Worm (Caenorhabditis elegans) whole organism, early embryonic: ENCODE data around the gene C12D8.9.

Source experiments
- B0310.2 ChIP-seq: sonication (generic microtip); optimal IDR thresholded peaks from 2 replicates; lab custom pipeline; 2016; ENCODE audit warnings: mild to moderate bottlenecking, missing genetic modification characterization, missing compliant biosample characterization
- F13C5.2 ChIP-seq: sonication (generic microtip); optimal IDR thresholded peaks from 2 replicates; lab custom pipeline; 2017; ENCODE audit warnings: mild to moderate bottlenecking, missing genetic modification characterization, inconsistent platforms, missing compliant biosample characterization
- aly-1 ChIP-seq: sonication (generic microtip); optimal IDR thresholded peaks from 2 replicates; lab custom pipeline; 2016; ENCODE audit warnings: missing genetic modification characterization, missing compliant biosample characterization
- ama-1 ChIP-seq: fragments of 150-350 bp; optimal IDR thresholded peaks from 2 replicates; lab custom pipeline; 2014
- ceh-13 ChIP-seq: fragments of 200-800 bp; sonication (Bioruptor generic); optimal IDR thresholded peaks from 2 replicates; lab custom pipeline; 2018; ENCODE audit warnings: mild to moderate bottlenecking, missing genetic modification characterization, missing compliant biosample characterization
- ceh-36 ChIP-seq: sonication (generic microtip); optimal IDR thresholded peaks from 2 replicates; lab custom pipeline; 2016; ENCODE audit warnings: missing genetic modification characterization, inconsistent platforms, missing compliant biosample characterization
- ets-7 ChIP-seq: sonication (generic microtip); optimal IDR thresholded peaks from 2 replicates; lab custom pipeline; 2016; ENCODE audit warnings: missing genotype, missing genetic modification characterization, missing compliant biosample characterization
- flt-1 ChIP-seq: fragments of 200-800 bp; sonication (Bioruptor generic); IDR thresholded peaks from 2 replicates; pipeline ENCODE4 v1.3.6; 2022; ENCODE audit warnings: missing genetic modification characterization, missing compliant biosample characterization
- hmbx-1 ChIP-seq: sonication (generic microtip); optimal IDR thresholded peaks from 2 replicates; lab custom pipeline; 2016; ENCODE audit warnings: mild to moderate bottlenecking, missing genetic modification characterization, missing compliant biosample characterization
- hmg-4 ChIP-seq: fragments of 200-800 bp; sonication (Bioruptor generic); optimal IDR thresholded peaks from 2 replicates; lab custom pipeline; 2018; ENCODE audit warnings: mild to moderate bottlenecking, missing genetic modification characterization, missing compliant biosample characterization
- hnd-1 ChIP-seq: sonication (generic microtip); optimal IDR thresholded peaks from 2 replicates; lab custom pipeline; 2016; ENCODE audit warnings: missing genetic modification characterization, missing compliant biosample characterization
- pes-1 ChIP-seq: fragments of 200-800 bp; sonication (Bioruptor generic); IDR thresholded peaks from 2 replicates; pipeline ENCODE4 v1.3.6; 2022; ENCODE audit warnings: missing genetic modification reagents, missing genetic modification characterization, missing compliant biosample characterization
- scrt-1 ChIP-seq: fragments of 200-800 bp; sonication (Bioruptor generic); IDR thresholded peaks from 2 replicates; pipeline ENCODE4 v1.3.6; 2022; ENCODE audit warnings: missing genetic modification characterization, missing compliant biosample characterization
- sea-1 ChIP-seq: fragments of 200-800 bp; sonication (Bioruptor generic); conservative IDR thresholded peaks from 2 replicates; pipeline ENCODE4 v1.3.6; 2022; ENCODE audit warnings: missing genetic modification characterization, missing compliant biosample characterization
- tbx-11 ChIP-seq: fragments of 200-800 bp; sonication (Bioruptor generic); IDR thresholded peaks from 2 replicates; pipeline ENCODE4 v1.3.6; 2022; ENCODE audit warnings: missing genetic modification characterization, missing compliant biosample characterization
- tbx-37 ChIP-seq: fragments of 200-800 bp; sonication (Bioruptor generic); conservative IDR thresholded peaks from 2 replicates; pipeline ENCODE4 v1.3.6; 2022; ENCODE audit warnings: missing genetic modification reagents, missing genetic modification characterization, missing compliant biosample characterization
- tra-4 ChIP-seq: sonication (generic microtip); optimal IDR thresholded peaks from 2 replicates; lab custom pipeline; 2017; ENCODE audit warnings: missing genetic modification characterization, missing compliant biosample characterization

C12D8.9 gene

ce11 chrV:10227333-10227732 lies 15.7 kb downstream of the C12D8.9 start, which contains the start of gene ttr-19:
ttr-19 (minus strand) TSS chrV:10227433.
- TF ChIP-seq flt-1 = no peak
- TF ChIP-seq aly-1 (tag; lab: Kevin White, UChicago) = no peak
- no peak for TF ChIP-seq F13C5.2 (tag; lab: Kevin White, UChicago)
- TF ChIP-seq ceh-13 (GFP tag; lab: Kevin White, UChicago) = no peak
- TF ChIP-seq hmbx-1 (tag; lab: Kevin White, UChicago) = no peak
- no peak for TF ChIP-seq tbx-11
- no peak for TF ChIP-seq tbx-37 (GFP tag; lab: Robert Waterston, UW)
- TF ChIP-seq ceh-36 (tag; lab: Kevin White, UChicago) = no peak
- no peak for TF ChIP-seq ets-7 (tag; lab: Kevin White, UChicago)
- TF ChIP-seq scrt-1 (GFP tag; lab: Robert Waterston, UW) = no peak
- no peak for TF ChIP-seq B0310.2
- no peak for TF ChIP-seq ama-1
- no peak for TF ChIP-seq hnd-1 (tag; lab: Kevin White, UChicago)
- no peak for TF ChIP-seq sea-1
- TF ChIP-seq pes-1 (GFP tag; lab: Robert Waterston, UW) = no peak
- TF ChIP-seq tra-4 = no peak
- TF ChIP-seq hmg-4 (GFP tag; lab: Kevin White, UChicago) = no peak

ce11 chrV:10225610-10226009 lies 17.4 kb downstream of the C12D8.9 start, which contains the start of gene daf-36:
daf-36 (minus strand) TSS chrV:10225710.
- TF ChIP-seq flt-1 = no peak
- TF ChIP-seq tbx-11 = no peak
- no peak for TF ChIP-seq pes-1 (GFP tag; lab: Robert Waterston, UW)
- TF ChIP-seq ceh-13 (GFP tag; lab: Kevin White, UChicago) = no peak
- no peak for TF ChIP-seq B0310.2
- TF ChIP-seq aly-1 (tag; lab: Kevin White, UChicago) = no peak
- no peak for TF ChIP-seq F13C5.2 (tag; lab: Kevin White, UChicago)
- no peak for TF ChIP-seq tra-4
- TF ChIP-seq hmg-4 (GFP tag; lab: Kevin White, UChicago) = no peak
- TF ChIP-seq sea-1 = no peak
- TF ChIP-seq hmbx-1 (tag; lab: Kevin White, UChicago) = no peak

ce11 chrV:10224619-10225018 lies 18.4 kb downstream of the C12D8.9 start:
- TF ChIP-seq scrt-1 (GFP tag; lab: Robert Waterston, UW) (no peak), tbx-11 (no peak), hmg-4 (GFP tag; lab: Kevin White, UChicago) (no peak), tra-4 (no peak), flt-1 (no peak), hnd-1 (tag; lab: Kevin White, UChicago) (no peak), hmbx-1 (tag; lab: Kevin White, UChicago) (no peak), B0310.2 (no peak), aly-1 (tag; lab: Kevin White, UChicago) (no peak), tbx-37 (GFP tag; lab: Robert Waterston, UW) (no peak), ceh-13 (GFP tag; lab: Kevin White, UChicago) (no peak), sea-1 (no peak), pes-1 (GFP tag; lab: Robert Waterston, UW) (no peak)

ce11 chrV:10222007-10222406 lies 21.0 kb downstream of the C12D8.9 start, which contains the start of gene C12D8.20:
C12D8.20 (plus strand) TSS chrV:10222307.
- TF ChIP-seq F13C5.2 (tag; lab: Kevin White, UChicago) = no peak

ce11 chrV:10221317-10221716 lies 21.7 kb downstream of the C12D8.9 start, which contains the start of the genes fipr-5 and fipr-9:
fipr-5 (minus strand) TSS chrV:10221417.
fipr-9 (plus strand) TSS chrV:10221662.
- TF ChIP-seq tbx-37 (GFP tag; lab: Robert Waterston, UW) (no peak), tra-4 (no peak), F13C5.2 (tag; lab: Kevin White, UChicago) (no peak), hmbx-1 (tag; lab: Kevin White, UChicago) (no peak), ama-1 (no peak), ceh-13 (GFP tag; lab: Kevin White, UChicago) (no peak), hnd-1 (tag; lab: Kevin White, UChicago) (no peak), flt-1 (no peak), scrt-1 (GFP tag; lab: Robert Waterston, UW) (no peak), tbx-11 (no peak), hmg-4 (GFP tag; lab: Kevin White, UChicago) (no peak), ets-7 (tag; lab: Kevin White, UChicago) (no peak), ceh-36 (tag; lab: Kevin White, UChicago) (no peak), pes-1 (GFP tag; lab: Robert Waterston, UW) (no peak)

ce11 chrV:10220605-10221004 lies 22.4 kb downstream of the C12D8.9 start, which contains the start of gene C12D8.13:
C12D8.13 (minus strand) TSS chrV:10220705.
- TF ChIP-seq hmbx-1 (tag; lab: Kevin White, UChicago) (no peak), tbx-11 (no peak), B0310.2 (no peak), ets-7 (tag; lab: Kevin White, UChicago) (no peak), hnd-1 (tag; lab: Kevin White, UChicago) (no peak), scrt-1 (GFP tag; lab: Robert Waterston, UW) (no peak), tra-4 (no peak), ama-1 (no peak), ceh-36 (tag; lab: Kevin White, UChicago) (no peak), sea-1 (no peak), flt-1 (no peak), aly-1 (tag; lab: Kevin White, UChicago) (no peak), ceh-13 (GFP tag; lab: Kevin White, UChicago) (no peak)

- TF ChIP-seq flt-1 (no peak), tbx-11 (no peak), ama-1 (no peak), pes-1 (GFP tag; lab: Robert Waterston, UW) (no peak), hmg-4 (GFP tag; lab: Kevin White, UChicago) (no peak), hmbx-1 (tag; lab: Kevin White, UChicago) (no peak), hnd-1 (tag; lab: Kevin White, UChicago) (no peak), scrt-1 (GFP tag; lab: Robert Waterston, UW) (no peak), tra-4 (no peak), sea-1 (no peak), ceh-13 (GFP tag; lab: Kevin White, UChicago) (no peak), ets-7 (tag; lab: Kevin White, UChicago) (no peak), F13C5.2 (tag; lab: Kevin White, UChicago) (no peak), aly-1 (tag; lab: Kevin White, UChicago) (no peak), tbx-37 (GFP tag; lab: Robert Waterston, UW) (no peak), ceh-36 (tag; lab: Kevin White, UChicago) (no peak), B0310.2 (no peak)
Observed at ce11 chrV:10216724-10217123, 26.3 kb downstream of the C12D8.9 start, which contains the start of gene ZK856.14. ZK856.14 (plus strand) TSS chrV:10217024.
